Worm (Caenorhabditis elegans): ENCODE data around the gene F13D12.5.

ce11 chrII:11713569-11713968, 13.0 kb upstream of the F13D12.5 start, which contains the start of gene F13D12.10:
- TF ChIP-seq nhr-77 (tag; optimal IDR thresholded peaks at IDR 0.05) (no peak), lin-15B (tag; optimal IDR thresholded peaks at IDR 0.05) (no peak), nhr-25 (tag; optimal IDR thresholded peaks at IDR 0.05) (no peak), elt-1 (tag; optimal IDR thresholded peaks at IDR 0.05) (no peak), tbx-2 (tag; optimal IDR thresholded peaks at IDR 0.05) (no peak), unc-62 (GFP tag; optimal IDR thresholded peaks at IDR 0.05) (no peak), ceh-82 (tag; optimal IDR thresholded peaks at IDR 0.05) (no peak), fkh-2 (tag; optimal IDR thresholded peaks at IDR 0.05) (no peak), snpc-4 (tag; optimal IDR thresholded peaks at IDR 0.05) (no peak), aly-2 (tag; optimal IDR thresholded peaks at IDR 0.05) (no peak), elt-2 (tag; optimal IDR thresholded peaks at IDR 0.05) (no peak), R02D3.7 (tag; optimal IDR thresholded peaks at IDR 0.05) (no peak), ama-1 (optimal IDR thresholded peaks at IDR 0.05) (no peak)
